Worm (Caenorhabditis elegans) whole organism, L1 larva: Measurements from ENCODE around the gene Y36E3A.2.

ENCODE experiments used
- alr-1 ChIP-seq: fragments of 200-800 bp; sonication (Bioruptor generic); optimal IDR thresholded peaks from 2 replicates; lab custom pipeline; 2018; ENCODE audit warnings: borderline replicate concordance, mild to moderate bottlenecking, missing genetic modification characterization, missing compliant biosample characterization
- aly-2 ChIP-seq: fragments of 150-350 bp; optimal IDR thresholded peaks from 2 replicates; lab custom pipeline; 2014; ENCODE audit warnings: missing biosample characterization, missing genetic modification characterization
- ama-1 ChIP-seq: fragments of 150-350 bp; optimal IDR thresholded peaks from 2 replicates; lab custom pipeline; 2014
- blmp-1 ChIP-seq: fragments of 150-350 bp; optimal IDR thresholded peaks from 2 replicates; lab custom pipeline; 2014; ENCODE audit warnings: missing biosample characterization, missing genetic modification characterization
- ceh-63 ChIP-seq: fragments of 200-800 bp; sonication (Bioruptor generic); optimal IDR thresholded peaks from 2 replicates; lab custom pipeline; 2018; ENCODE audit warnings: mild to moderate bottlenecking, missing genetic modification characterization, missing compliant biosample characterization
- ceh-88 ChIP-seq: fragments of 200-800 bp; sonication (Bioruptor generic); IDR thresholded peaks from 2 replicates; pipeline ENCODE4 v1.3.6; 2022; ENCODE audit warnings: missing genetic modification characterization, missing compliant biosample characterization
- ceh-90 ChIP-seq: sonication (generic microtip); optimal IDR thresholded peaks from 2 replicates; lab custom pipeline; 2016; ENCODE audit warnings: missing genetic modification characterization, missing compliant biosample characterization
- ces-1 ChIP-seq: fragments of 150-350 bp; optimal IDR thresholded peaks from 2 replicates; lab custom pipeline; 2014; ENCODE audit warnings: missing biosample characterization, missing genetic modification reagents, missing genetic modification characterization
- efl-3 ChIP-seq: fragments of 200-800 bp; sonication (Bioruptor generic); optimal IDR thresholded peaks from 2 replicates; lab custom pipeline; 2018; ENCODE audit warnings: mild to moderate bottlenecking, missing genetic modification characterization, missing compliant biosample characterization
- egl-27 ChIP-seq, 2 experiments: fragments of 150-350 bp in 1 of 2; sonication (generic microtip); optimal IDR thresholded peaks; 3 replicates each; lab custom pipeline; 2017 to 2018; ENCODE audit warnings: missing biosample characterization in 2 of 2, missing genetic modification characterization in 2 of 2, missing genetic modification reagents in 2 of 2
- elt-2 ChIP-seq: sonication (generic microtip); optimal IDR thresholded peaks from 2 replicates; lab custom pipeline; 2016; ENCODE audit warnings: missing genetic modification characterization, mild to moderate bottlenecking, inconsistent platforms, missing compliant biosample characterization, missing genetic modification reagents
- fkh-10 ChIP-seq: sonication (generic microtip); optimal IDR thresholded peaks from 2 replicates; lab custom pipeline; 2017; ENCODE audit warnings: missing biosample characterization, missing genetic modification reagents, missing genetic modification characterization
- fkh-8 ChIP-seq: sonication (generic microtip); optimal IDR thresholded peaks from 2 replicates; lab custom pipeline; 2016; ENCODE audit warnings: mild to moderate bottlenecking, missing genetic modification characterization, missing compliant biosample characterization
- grh-1 ChIP-seq: fragments of 200-800 bp; sonication (Bioruptor generic); IDR thresholded peaks from 2 replicates; pipeline ENCODE4 v1.3.6; 2022; ENCODE audit warnings: missing genetic modification reagents, missing genetic modification characterization, missing compliant biosample characterization
- hlh-17 ChIP-seq: fragments of 200-800 bp; sonication (Bioruptor generic); optimal IDR thresholded peaks from 2 replicates; lab custom pipeline; 2018; ENCODE audit warnings: missing genetic modification characterization, mild to moderate bottlenecking, missing compliant biosample characterization, moderate library complexity, borderline replicate concordance
- irx-1 ChIP-seq: sonication (generic microtip); optimal IDR thresholded peaks from 2 replicates; lab custom pipeline; 2016; ENCODE audit warnings: missing genetic modification characterization, missing compliant biosample characterization
- isw-1 ChIP-seq: fragments of 200-800 bp; sonication (Bioruptor generic); IDR thresholded peaks from 2 replicates; pipeline ENCODE4 v1.3.6; 2022; ENCODE audit warnings: missing genetic modification characterization, missing compliant biosample characterization
- jun-1 ChIP-seq: fragments of 150-350 bp; optimal IDR thresholded peaks from 2 replicates; lab custom pipeline; 2014; ENCODE audit warnings: missing biosample characterization, missing genetic modification reagents, missing genetic modification characterization
- lin-13 ChIP-seq: fragments of 150-350 bp; optimal IDR thresholded peaks from 2 replicates; lab custom pipeline; 2014; ENCODE audit warnings: missing biosample characterization, missing genetic modification reagents, missing genetic modification characterization
- lsy-2 ChIP-seq, 2 experiments: fragments of 150-350 bp; optimal IDR thresholded peaks; 2 replicates each; lab custom pipeline; 2014; ENCODE audit warnings: missing biosample characterization in 2 of 2, missing genetic modification characterization in 2 of 2
- mep-1 ChIP-seq: fragments of 150-350 bp; optimal IDR thresholded peaks from 2 replicates; lab custom pipeline; 2014; ENCODE audit warnings: missing biosample characterization, missing genetic modification characterization
- nhr-19 ChIP-seq: fragments of 200-800 bp; sonication (Bioruptor generic); conservative IDR thresholded peaks from 2 replicates; pipeline ENCODE4 v1.3.6; 2022; ENCODE audit warnings: missing genetic modification characterization, missing compliant biosample characterization
- nhr-237 ChIP-seq: fragments of 150-350 bp; optimal IDR thresholded peaks from 2 replicates; lab custom pipeline; 2014; ENCODE audit warnings: missing biosample characterization, missing genetic modification characterization
- nhr-28 ChIP-seq: fragments of 150-350 bp; optimal IDR thresholded peaks from 2 replicates; lab custom pipeline; 2014; ENCODE audit warnings: missing biosample characterization, missing genetic modification characterization
- nhr-47 ChIP-seq: sonication (generic microtip); optimal IDR thresholded peaks from 2 replicates; lab custom pipeline; 2016; ENCODE audit warnings: mild to moderate bottlenecking, missing genetic modification characterization, moderate library complexity, missing compliant biosample characterization
- nhr-84 ChIP-seq: sonication (generic microtip); optimal IDR thresholded peaks from 2 replicates; lab custom pipeline; 2017; ENCODE audit warnings: missing biosample characterization, missing genetic modification characterization
- nhr-85 ChIP-seq: sonication (generic microtip); peaks from one replicate; lab custom pipeline; 2016; ENCODE audit warnings: missing genetic modification characterization, inconsistent platforms, missing compliant biosample characterization
- nhr-90 ChIP-seq: sonication (generic microtip); optimal IDR thresholded peaks from 2 replicates; lab custom pipeline; 2016; ENCODE audit warnings: mild to moderate bottlenecking, missing genetic modification characterization, missing compliant biosample characterization; ENCODE audit not compliant: poor library complexity
- pqm-1 ChIP-seq: sonication (generic microtip); optimal IDR thresholded peaks from 3 replicates; lab custom pipeline; 2017; ENCODE audit warnings: missing biosample characterization, missing genetic modification characterization
- snu-23 ChIP-seq: sonication (generic microtip); optimal IDR thresholded peaks from 2 replicates; lab custom pipeline; 2016; ENCODE audit warnings: missing genetic modification characterization, missing compliant biosample characterization
- sox-4 ChIP-seq: sonication (generic microtip); optimal IDR thresholded peaks from 2 replicates; lab custom pipeline; 2016; ENCODE audit warnings: missing genetic modification characterization, missing compliant biosample characterization
- sup-37 ChIP-seq: fragments of 200-800 bp; sonication (Bioruptor generic); optimal IDR thresholded peaks from 2 replicates; lab custom pipeline; 2018; ENCODE audit warnings: mild to moderate bottlenecking, missing genetic modification characterization, missing compliant biosample characterization
- tlp-1 ChIP-seq: fragments of 150-350 bp; optimal IDR thresholded peaks from 2 replicates; lab custom pipeline; 2014; ENCODE audit warnings: missing biosample characterization, missing genetic modification characterization
- unc-62 ChIP-seq: fragments of 150-350 bp; optimal IDR thresholded peaks from 2 replicates; lab custom pipeline; 2014; ENCODE audit warnings: missing biosample characterization, missing genetic modification reagents, missing genetic modification characterization
- unc-98 ChIP-seq: fragments of 200-800 bp; sonication (Bioruptor generic); IDR thresholded peaks from 2 replicates; pipeline ENCODE4 v1.3.6; 2022; ENCODE audit warnings: missing genetic modification characterization, missing compliant biosample characterization
- zip-4 ChIP-seq: fragments of 200-800 bp; sonication (Bioruptor generic); optimal IDR thresholded peaks from 2 replicates; lab custom pipeline; 2018; ENCODE audit warnings: mild to moderate bottlenecking, missing genetic modification characterization, moderate library complexity, missing compliant biosample characterization

Y36E3A.2 gene

DNA sequence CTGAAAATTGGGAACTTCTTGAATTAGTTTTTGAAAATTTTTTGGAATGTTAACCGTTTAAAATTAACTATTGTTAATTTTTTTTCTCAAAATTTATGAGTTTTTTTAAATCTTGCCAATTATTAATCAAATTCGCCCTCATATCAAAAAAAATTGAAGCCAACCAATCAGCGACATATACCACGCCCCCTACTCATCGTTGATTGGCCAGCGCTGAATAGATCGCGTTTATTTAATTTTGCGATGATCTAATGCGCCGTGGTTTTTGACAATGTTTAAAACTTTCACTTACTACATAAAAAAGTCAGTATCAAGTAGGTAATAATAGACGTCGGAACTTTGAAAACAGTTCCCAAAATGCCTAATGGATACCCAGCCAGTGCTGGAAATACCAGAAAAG, 16.5 kb downstream of the Y36E3A.2 start:
- no peak for TF ChIP-seq nhr-19 (GFP tag; lab: Robert Waterston, UW)
- TF ChIP-seq irx-1 = no peak
- no peak for TF ChIP-seq nhr-85 (tag; lab: Kevin White, UChicago)
- TF ChIP-seq aly-2 (tag; lab: Kevin White, UChicago) = no peak
- TF ChIP-seq nhr-28 (tag; lab: Kevin White, UChicago) = no peak
- no peak for TF ChIP-seq ces-1 (GFP tag; lab: Kevin White, UChicago)

DNA sequence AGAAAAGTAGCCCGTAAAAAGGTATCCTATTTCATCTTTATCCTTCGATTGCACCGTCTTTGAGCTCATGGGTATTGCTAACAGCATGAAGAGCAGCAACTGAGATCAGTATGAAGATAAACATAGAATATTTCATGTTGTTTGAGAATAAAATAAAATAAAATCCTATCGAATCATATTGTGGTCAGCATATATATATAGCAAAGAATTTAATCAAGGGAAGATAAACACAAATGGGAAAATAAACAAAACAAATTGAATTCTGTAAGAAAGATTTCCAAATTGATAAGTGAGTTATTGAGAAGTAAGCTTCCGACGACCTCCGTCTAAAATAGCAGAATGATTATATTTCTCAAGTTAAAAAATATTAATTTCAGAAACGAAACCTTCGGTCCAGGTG, 17.9 kb downstream of the Y36E3A.2 start, which contains the start of gene T26H5.10:
Gene T26H5.10, minus strand, starts transcription at position 101 of the 400 bp plus-strand sequence.
- TF ChIP-seq fkh-8 (tag; lab: Kevin White, UChicago) (no peak), tlp-1 (tag; lab: Kevin White, UChicago) (no peak), ces-1 (GFP tag; lab: Kevin White, UChicago) (no peak), nhr-237 (no peak), lin-13 (GFP tag; lab: Kevin White, UChicago) (no peak), fkh-10 (GFP tag; lab: Kevin White, UChicago) (no peak), unc-62 (GFP tag; lab: Kevin White, UChicago) (no peak), egl-27 (tag; optimal IDR thresholded peaks at IDR 0.05; lab: Kevin White, UChicago) (no peak), ceh-88 (GFP tag; lab: Robert Waterston, UW) (no peak), blmp-1 (tag; lab: Kevin White, UChicago) (no peak), nhr-84 (tag; lab: Kevin White, UChicago) (no peak), ceh-63 (GFP tag; lab: Kevin White, UChicago) (no peak), nhr-47 (tag; lab: Kevin White, UChicago) (no peak), grh-1 (GFP tag; lab: Robert Waterston, UW) (no peak), nhr-90 (tag; lab: Kevin White, UChicago) (no peak), alr-1 (no peak)

DNA sequence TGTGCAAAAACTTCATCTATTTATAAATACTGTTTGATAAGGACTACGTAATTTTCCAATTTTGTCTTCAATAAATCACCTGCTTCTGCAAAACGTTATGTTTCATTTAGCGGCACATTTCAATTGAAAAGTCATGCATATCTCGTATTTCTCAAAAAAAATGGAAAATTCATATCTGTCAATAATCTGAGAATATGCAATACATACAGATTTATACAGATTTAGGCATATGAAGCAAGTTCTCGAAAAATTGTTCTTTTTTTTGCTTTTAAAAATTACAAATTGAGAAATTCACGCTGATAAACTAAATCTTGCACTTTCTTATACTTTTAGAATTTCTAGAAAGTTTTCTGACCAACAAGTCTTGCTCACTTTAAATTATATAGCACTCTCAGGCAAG, 18.3 kb downstream of the Y36E3A.2 start, which contains the start of gene T26H5.11:
Gene T26H5.11, minus strand, starts transcription at position 101 of the 400 bp plus-strand sequence.
- TF ChIP-seq pqm-1 (tag; lab: Kevin White, UChicago) (no peak), nhr-28 (tag; lab: Kevin White, UChicago) (no peak), mep-1 (tag; lab: Kevin White, UChicago) (no peak), grh-1 (GFP tag; lab: Robert Waterston, UW) (no peak), unc-98 (GFP tag; lab: Robert Waterston, UW) (no peak), ama-1 (no peak), lsy-2 (tag; optimal IDR thresholded peaks at IDR 0.05; lab: Kevin White, UChicago) (no peak), snu-23 (no peak), unc-62 (GFP tag; lab: Kevin White, UChicago) (no peak), isw-1 (no peak), nhr-47 (tag; lab: Kevin White, UChicago) (no peak), hlh-17 (no peak), lin-13 (GFP tag; lab: Kevin White, UChicago) (no peak), egl-27 (tag; optimal IDR thresholded peaks at IDR 0.05; lab: Kevin White, UChicago) (no peak), efl-3 (no peak), ceh-90 (tag; lab: Kevin White, UChicago) (no peak), zip-4 (GFP tag; lab: Kevin White, UChicago) (no peak), sox-4 (tag; lab: Kevin White, UChicago) (no peak), sup-37 (GFP tag; lab: Kevin White, UChicago) (no peak)

DNA sequence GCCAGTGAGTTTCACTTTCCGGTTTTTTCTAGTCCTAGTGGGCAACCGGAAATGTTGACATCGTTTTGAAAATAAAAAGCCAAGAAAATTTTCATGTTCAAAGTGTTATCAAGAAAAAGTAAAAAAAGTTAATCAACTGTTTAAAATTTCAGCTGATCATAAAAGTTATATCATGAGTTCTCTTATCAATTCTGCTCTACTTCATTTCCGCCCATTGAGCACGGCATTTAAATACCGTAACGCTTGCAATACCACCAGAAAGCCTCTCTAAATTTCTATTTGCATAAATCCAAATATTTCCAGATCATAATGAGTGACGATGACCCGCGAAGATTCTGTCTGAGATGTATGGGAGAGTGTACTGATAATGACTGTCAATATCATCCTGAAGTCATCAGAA, 18.8 kb downstream of the Y36E3A.2 start, which contains the start of gene T26H5.9:
Gene T26H5.9, plus strand, starts transcription at position 302 of the 400 bp plus-strand sequence.
- TF ChIP-seq elt-2 (tag; lab: Kevin White, UChicago) (peak; percentile 57), nhr-90 (tag; lab: Kevin White, UChicago) (no peak), jun-1 (tag; lab: Kevin White, UChicago) (peak; percentile 27)
